Fruit fly (Drosophila melanogaster): Measurements from ENCODE around the gene CG31431.
A peak's percentile ranks its signal among the peaks of the same experiment; 100 is the strongest.

The CG31431 gene

DNA sequence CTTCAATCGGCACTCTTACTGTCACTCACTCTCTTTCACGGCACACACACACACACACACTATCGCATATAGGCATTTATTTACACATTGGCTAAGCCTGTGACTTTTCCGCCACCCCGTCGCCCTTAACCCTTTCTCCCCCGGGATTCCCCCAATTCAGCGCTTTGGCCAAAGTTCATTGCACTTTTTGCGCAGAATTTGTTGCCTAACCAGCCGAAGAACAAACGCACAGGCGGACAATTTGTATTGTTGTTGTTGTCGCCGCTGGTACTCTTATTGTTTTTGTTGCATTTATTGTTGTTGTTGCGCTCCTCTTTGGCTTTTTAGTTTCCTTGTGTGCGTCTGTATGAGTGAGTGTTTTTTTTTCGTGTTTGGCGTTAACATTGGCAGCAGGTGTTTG is 28.3 kb downstream of the CG31431 start:
- TF ChIP-seq pan (optimal IDR thresholded peaks at IDR 0.05) (no peak), Rel (GFP tag; optimal IDR thresholded peaks at IDR 0.05) (no peak), Rel (tag; optimal IDR thresholded peaks at IDR 0.05) (peak; percentile 89)

DNA sequence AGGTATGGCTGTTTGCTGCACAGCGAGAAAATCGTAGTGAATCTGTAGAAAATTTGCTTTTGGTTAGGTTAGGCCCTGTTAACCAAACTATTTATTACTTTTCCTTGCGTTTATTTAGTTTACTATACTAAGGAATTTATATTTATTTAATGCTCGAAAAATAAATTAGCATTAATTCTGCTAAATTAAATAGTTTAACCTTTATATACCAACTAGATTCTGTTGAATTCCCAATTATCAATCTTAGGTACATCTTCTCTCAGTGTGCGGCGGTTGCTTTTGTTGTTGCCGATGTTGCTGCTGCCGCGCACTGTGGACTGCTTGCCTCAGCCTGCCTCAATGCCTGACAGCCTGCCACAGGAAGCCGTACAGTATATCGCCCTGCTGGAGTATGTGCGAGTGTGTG is 28.7 kb downstream of the CG31431 start:
- TF ChIP-seq Hr78 (GFP tag; optimal IDR thresholded peaks at IDR 0.05) (no peak), foxo (GFP tag; optimal IDR thresholded peaks at IDR 0.05) (peak in 1 of 2 experiments; percentile 59), OdsH (GFP tag; optimal IDR thresholded peaks at IDR 0.05) (peak; percentile 35), woc (GFP tag; optimal IDR thresholded peaks at IDR 0.05) (peak; percentile 19), dmrt93B (GFP tag; optimal IDR thresholded peaks at IDR 0.05) (peak; percentile 45), HLH106 (tag; optimal IDR thresholded peaks at IDR 0.05) (peak; percentile 71), jim (GFP tag; optimal IDR thresholded peaks at IDR 0.05) (no peak), br (GFP tag; optimal IDR thresholded peaks at IDR 0.05) (peak; percentile 15), ey (GFP tag; optimal IDR thresholded peaks at IDR 0.05) (peak; percentile 21), h (GFP tag; optimal IDR thresholded peaks at IDR 0.05) (peak; percentile 28), dl (GFP tag; optimal IDR thresholded peaks at IDR 0.05; ENCODE audit: insufficient read depth in 1 of 2, partially characterized antibody in 2 of 2) (no peak), Sp1 (GFP tag; optimal IDR thresholded peaks at IDR 0.05) (peak; percentile 41), Hr83 (GFP tag; optimal IDR thresholded peaks at IDR 0.05; ENCODE audit: poor library complexity, severe bottlenecking) (no peak), CG9705 (GFP tag; optimal IDR thresholded peaks at IDR 0.05) (peak; percentile 2), brk (GFP tag; optimal IDR thresholded peaks at IDR 0.05) (no peak), CrebA (GFP tag; optimal IDR thresholded peaks at IDR 0.05; ENCODE audit: borderline replicate concordance) (no peak), Dif (GFP tag; optimal IDR thresholded peaks at IDR 0.05; ENCODE audit: partially characterized antibody) (no peak), fru (GFP tag; optimal IDR thresholded peaks at IDR 0.05) (peak; percentile 69), sage (GFP tag; optimal IDR thresholded peaks at IDR 0.05) (no peak), psq (GFP tag; optimal IDR thresholded peaks at IDR 0.05) (peak; percentile 15), Dfd (GFP tag; optimal IDR thresholded peaks at IDR 0.05) (peak; percentile 77)

DNA sequence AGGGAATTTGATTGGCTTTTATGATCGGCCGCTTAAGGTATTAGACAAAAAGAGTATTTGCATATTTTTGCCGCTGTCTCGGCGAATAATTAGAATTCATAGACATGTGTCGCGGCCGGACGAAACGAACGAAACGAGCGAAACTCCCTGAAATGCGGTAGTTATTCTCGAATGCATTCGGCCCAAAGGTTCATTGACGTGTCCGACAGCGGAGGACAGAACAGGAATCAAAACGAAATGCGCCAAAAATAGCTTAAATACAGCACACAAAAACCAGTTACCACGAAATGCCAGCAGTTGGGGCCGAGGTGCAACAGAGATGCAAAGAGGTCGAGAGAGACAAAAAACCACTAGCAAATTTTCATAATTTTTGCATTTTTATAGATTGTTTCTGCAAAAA is 33.9 kb downstream of the CG31431 start:
- TF ChIP-seq Sp1 (GFP tag; optimal IDR thresholded peaks at IDR 0.05): no peak
- TF ChIP-seq HLH106 (tag; optimal IDR thresholded peaks at IDR 0.05): peak; percentile 36
- TF ChIP-seq fru (GFP tag; optimal IDR thresholded peaks at IDR 0.05): peak; percentile 31
- no peak for TF ChIP-seq Hr83 (GFP tag; optimal IDR thresholded peaks at IDR 0.05; ENCODE audit: poor library complexity, severe bottlenecking)
- TF ChIP-seq Abd-B (GFP tag; optimal IDR thresholded peaks at IDR 0.05): no peak
- TF ChIP-seq Rel (GFP tag; optimal IDR thresholded peaks at IDR 0.05): no peak
- TF ChIP-seq Rel (tag; optimal IDR thresholded peaks at IDR 0.05): no peak
- peak; percentile 13 for TF ChIP-seq dmrt93B (GFP tag; optimal IDR thresholded peaks at IDR 0.05)
- peak; percentile 16 for TF ChIP-seq psq (GFP tag; optimal IDR thresholded peaks at IDR 0.05)

DNA sequence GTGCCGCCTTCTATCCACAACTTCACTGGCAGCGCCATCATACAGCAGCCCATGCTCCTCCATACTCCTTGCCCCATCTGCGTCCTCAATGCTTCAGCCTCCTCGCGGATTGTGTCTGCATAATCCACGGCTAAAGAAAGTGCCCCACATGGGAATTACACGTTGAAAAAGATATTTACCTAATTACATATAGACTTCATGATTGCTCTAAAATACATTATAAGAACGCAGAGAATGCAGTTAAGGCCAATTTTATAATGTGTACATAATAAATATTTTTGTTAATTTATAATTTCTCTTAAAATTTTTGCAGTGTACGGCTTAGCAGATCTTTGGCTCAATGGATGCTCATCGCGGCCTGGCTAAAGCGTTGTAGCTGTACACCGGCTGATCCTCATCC is 35.1 kb downstream of the CG31431 start:
- TF ChIP-seq psq (GFP tag; optimal IDR thresholded peaks at IDR 0.05) (peak; percentile 66), dsf (GFP tag; optimal IDR thresholded peaks at IDR 0.05; ENCODE audit: borderline replicate concordance) (no peak), brk (GFP tag; optimal IDR thresholded peaks at IDR 0.05) (peak; percentile 67), Hr78 (GFP tag; optimal IDR thresholded peaks at IDR 0.05) (no peak), sv (GFP tag; optimal IDR thresholded peaks at IDR 0.05) (no peak), dl (GFP tag; optimal IDR thresholded peaks at IDR 0.05; ENCODE audit: insufficient read depth in 1 of 2, partially characterized antibody in 2 of 2) (no peak), h (GFP tag; optimal IDR thresholded peaks at IDR 0.05) (peak; percentile 79), usp (GFP tag; optimal IDR thresholded peaks at IDR 0.05) (no peak), Dif (GFP tag; optimal IDR thresholded peaks at IDR 0.05; ENCODE audit: partially characterized antibody) (no peak), Sp1 (GFP tag; optimal IDR thresholded peaks at IDR 0.05) (peak; percentile 79), pan (optimal IDR thresholded peaks at IDR 0.05) (no peak), fru (GFP tag; optimal IDR thresholded peaks at IDR 0.05) (peak; percentile 67), foxo (GFP tag; optimal IDR thresholded peaks at IDR 0.05) (peak in 1 of 2 experiments; percentile 69), N (GFP tag; optimal IDR thresholded peaks at IDR 0.05) (no peak), dmrt93B (GFP tag; optimal IDR thresholded peaks at IDR 0.05) (peak; percentile 57), br (GFP tag; optimal IDR thresholded peaks at IDR 0.05) (peak; percentile 27), ey (GFP tag; optimal IDR thresholded peaks at IDR 0.05) (peak; percentile 62), Mio (GFP tag; optimal IDR thresholded peaks at IDR 0.05) (no peak), jim (GFP tag; optimal IDR thresholded peaks at IDR 0.05) (no peak), Dfd (GFP tag; optimal IDR thresholded peaks at IDR 0.05) (no peak), Hnf4 (GFP tag; optimal IDR thresholded peaks at IDR 0.05) (peak; percentile 49), rgr (GFP tag; optimal IDR thresholded peaks at IDR 0.05) (peak; percentile 68), HLH106 (tag; optimal IDR thresholded peaks at IDR 0.05) (peak; percentile 78), Hr83 (GFP tag; optimal IDR thresholded peaks at IDR 0.05; ENCODE audit: poor library complexity, severe bottlenecking) (no peak), GATAd (GFP tag; optimal IDR thresholded peaks at IDR 0.05) (no peak), CG32264 (GFP tag; optimal IDR thresholded peaks at IDR 0.05) (no peak), woc (GFP tag; optimal IDR thresholded peaks at IDR 0.05) (peak; percentile 49), CG9705 (GFP tag; optimal IDR thresholded peaks at IDR 0.05) (peak; percentile 32), Vsx2 (GFP tag; optimal IDR thresholded peaks at IDR 0.05; ENCODE audit: partially characterized antibody) (no peak), OdsH (GFP tag; optimal IDR thresholded peaks at IDR 0.05) (peak; percentile 78), Abd-B (GFP tag; optimal IDR thresholded peaks at IDR 0.05) (no peak), sage (GFP tag; optimal IDR thresholded peaks at IDR 0.05) (peak; percentile 29), tai (GFP tag; optimal IDR thresholded peaks at IDR 0.05) (no peak), Myc (optimal IDR thresholded peaks at IDR 0.05) (no peak), Jra (GFP tag; optimal IDR thresholded peaks at IDR 0.05) (no peak), Rel (GFP tag; optimal IDR thresholded peaks at IDR 0.05) (no peak), Rel (tag; optimal IDR thresholded peaks at IDR 0.05) (no peak), lola (GFP tag; optimal IDR thresholded peaks at IDR 0.05) (no peak), CrebA (GFP tag; optimal IDR thresholded peaks at IDR 0.05; ENCODE audit: borderline replicate concordance) (no peak)
